Worm (Caenorhabditis elegans) whole organism, L2 larva: ENCODE data around the gene ZK970.8.

Experiments used
- C34F6.9 ChIP-seq: fragments of 150-350 bp; optimal IDR thresholded peaks from 2 replicates; lab custom pipeline; 2014; ENCODE audit warnings: missing biosample characterization, missing genetic modification characterization
- F13H6.1 ChIP-seq: sonication (generic microtip); optimal IDR thresholded peaks from 2 replicates; lab custom pipeline; 2016; ENCODE audit warnings: missing genetic modification characterization, missing compliant biosample characterization
- R02D3.7 ChIP-seq: fragments of 150-350 bp; optimal IDR thresholded peaks from 2 replicates; lab custom pipeline; 2014; ENCODE audit warnings: missing biosample characterization, missing genetic modification characterization
- Y55F3AM.14 ChIP-seq: fragments of 200-800 bp; sonication (Bioruptor generic); optimal IDR thresholded peaks from 2 replicates; lab custom pipeline; 2018; ENCODE audit warnings: mild to moderate bottlenecking, missing genetic modification characterization, missing compliant biosample characterization
- ZK546.5 ChIP-seq: sonication (generic microtip); optimal IDR thresholded peaks from 2 replicates; lab custom pipeline; 2017; ENCODE audit warnings: missing biosample characterization, missing genetic modification characterization
- alr-1 ChIP-seq: fragments of 150-350 bp; optimal IDR thresholded peaks from 2 replicates; lab custom pipeline; 2014; ENCODE audit warnings: missing biosample characterization, missing genetic modification characterization
- blmp-1 ChIP-seq: sonication (generic microtip); optimal IDR thresholded peaks from 2 replicates; lab custom pipeline; 2017; ENCODE audit warnings: missing genetic modification characterization, mild to moderate bottlenecking, missing compliant biosample characterization, antibody characterized with exemption, moderate library complexity; ENCODE audit not compliant: insufficient read depth
- crh-2 ChIP-seq: sonication (generic microtip); optimal IDR thresholded peaks from 2 replicates; lab custom pipeline; 2017; ENCODE audit warnings: missing biosample characterization, missing genetic modification characterization
- egl-27 ChIP-seq: sonication (generic microtip); optimal IDR thresholded peaks from 3 replicates; lab custom pipeline; 2017; ENCODE audit warnings: missing biosample characterization, missing genetic modification reagents, missing genetic modification characterization
- fos-1 ChIP-seq: fragments of 150-350 bp; optimal IDR thresholded peaks from 2 replicates; lab custom pipeline; 2014; ENCODE audit warnings: missing biosample characterization, missing genetic modification characterization
- gmeb-1 ChIP-seq: fragments of 150-350 bp; optimal IDR thresholded peaks from 2 replicates; lab custom pipeline; 2014; ENCODE audit warnings: missing biosample characterization, missing genetic modification characterization
- lin-13 ChIP-seq: fragments of 150-350 bp; optimal IDR thresholded peaks from 2 replicates; lab custom pipeline; 2014; ENCODE audit warnings: missing biosample characterization, missing genetic modification reagents, missing genetic modification characterization
- lin-39 ChIP-seq: fragments of 150-350 bp; optimal IDR thresholded peaks from 2 replicates; lab custom pipeline; 2014; ENCODE audit warnings: missing biosample characterization, missing genetic modification reagents, missing genetic modification characterization
- lsy-2 ChIP-seq, 2 experiments: fragments of 150-350 bp in 1 of 2; sonication (generic microtip) in 1 of 2; optimal IDR thresholded peaks; 2 replicates each; lab custom pipeline; 2014 to 2017; ENCODE audit warnings: missing biosample characterization in 2 of 2, missing genetic modification characterization in 2 of 2
- mab-5 ChIP-seq: fragments of 150-350 bp; optimal IDR thresholded peaks from 2 replicates; lab custom pipeline; 2014; ENCODE audit warnings: missing biosample characterization, missing genetic modification characterization
- mdl-1 ChIP-seq, 2 experiments: fragments of 150-350 bp in 1 of 2; sonication (generic microtip) in 1 of 2; optimal IDR thresholded peaks; 2 replicates each; lab custom pipeline; 2017; ENCODE audit warnings: missing biosample characterization in 2 of 2, missing genetic modification characterization in 2 of 2
- nhr-10 ChIP-seq: sonication (generic microtip); optimal IDR thresholded peaks from 2 replicates; lab custom pipeline; 2017; ENCODE audit warnings: missing biosample characterization, missing genetic modification characterization
- nhr-11 ChIP-seq: fragments of 150-350 bp; optimal IDR thresholded peaks from 2 replicates; lab custom pipeline; 2014; ENCODE audit warnings: missing biosample characterization, missing genetic modification characterization
- nhr-12 ChIP-seq: fragments of 150-350 bp; optimal IDR thresholded peaks from 2 replicates; lab custom pipeline; 2014; ENCODE audit warnings: missing biosample characterization, missing genetic modification characterization
- nhr-129 ChIP-seq: fragments of 150-350 bp; optimal IDR thresholded peaks from 2 replicates; lab custom pipeline; 2014; ENCODE audit warnings: missing biosample characterization, missing genetic modification characterization
- nhr-21 ChIP-seq: fragments of 150-350 bp; optimal IDR thresholded peaks from 2 replicates; lab custom pipeline; 2014; ENCODE audit warnings: missing biosample characterization, missing genetic modification characterization
- nhr-23 ChIP-seq: fragments of 150-350 bp; optimal IDR thresholded peaks from 2 replicates; lab custom pipeline; 2014; ENCODE audit warnings: missing biosample characterization, missing genetic modification reagents, missing genetic modification characterization
- nhr-237 ChIP-seq: fragments of 150-350 bp; optimal IDR thresholded peaks from 2 replicates; lab custom pipeline; 2014; ENCODE audit warnings: missing biosample characterization, missing genetic modification characterization
- nhr-25 ChIP-seq: fragments of 150-350 bp; sonication (generic microtip); optimal IDR thresholded peaks from 3 replicates; lab custom pipeline; 2014; ENCODE audit warnings: missing biosample characterization, missing genetic modification characterization
- peb-1 ChIP-seq: fragments of 150-350 bp; optimal IDR thresholded peaks from 2 replicates; lab custom pipeline; 2014; ENCODE audit warnings: missing biosample characterization, missing genetic modification characterization
- sem-4 ChIP-seq: fragments of 150-350 bp; optimal IDR thresholded peaks from 2 replicates; lab custom pipeline; 2014; ENCODE audit warnings: missing biosample characterization, missing genetic modification reagents, missing genetic modification characterization
- skn-1 ChIP-seq: sonication (generic microtip); optimal IDR thresholded peaks from 2 replicates; lab custom pipeline; 2017; ENCODE audit warnings: missing biosample characterization, missing genetic modification characterization
- sma-3 ChIP-seq: sonication (generic microtip); optimal IDR thresholded peaks from 2 replicates; lab custom pipeline; 2016; ENCODE audit warnings: missing genetic modification reagents, missing genetic modification characterization, missing compliant biosample characterization
- sma-9 ChIP-seq, 2 experiments: fragments of 150-350 bp in 1 of 2; sonication (generic microtip) in 1 of 2; optimal IDR thresholded peaks; 2 replicates each; lab custom pipeline; 2014 to 2016; ENCODE audit warnings: missing genetic modification characterization in 2 of 2, mild to moderate bottlenecking in 1 of 2, missing biosample characterization in 1 of 2, missing compliant biosample characterization in 1 of 2, missing genetic modification reagents in 1 of 2, moderate library complexity in 1 of 2
- unc-39 ChIP-seq: fragments of 150-350 bp; optimal IDR thresholded peaks from 2 replicates; lab custom pipeline; 2014; ENCODE audit warnings: missing biosample characterization, missing genetic modification characterization
- unc-55 ChIP-seq: fragments of 150-350 bp; sonication (generic microtip); optimal IDR thresholded peaks from 3 replicates; lab custom pipeline; 2014; ENCODE audit warnings: missing biosample characterization, missing genetic modification reagents, missing genetic modification characterization
- unc-62 ChIP-seq: fragments of 150-350 bp; optimal IDR thresholded peaks from 2 replicates; lab custom pipeline; 2014; ENCODE audit warnings: missing biosample characterization, missing genetic modification reagents, missing genetic modification characterization
- zag-1 ChIP-seq: fragments of 150-350 bp; optimal IDR thresholded peaks from 2 replicates; lab custom pipeline; 2014; ENCODE audit warnings: missing biosample characterization, missing genetic modification characterization
- ztf-1 ChIP-seq: fragments of 200-800 bp; sonication (Bioruptor generic); conservative IDR thresholded peaks from 2 replicates; pipeline ENCODE4 v1.3.6; 2022; ENCODE audit warnings: missing genetic modification characterization, missing compliant biosample characterization
- ztf-11 ChIP-seq: sonication (generic microtip); optimal IDR thresholded peaks from 2 replicates; lab custom pipeline; 2017; ENCODE audit warnings: missing biosample characterization, missing genetic modification characterization
- ztf-4 ChIP-seq: fragments of 150-350 bp; optimal IDR thresholded peaks from 2 replicates; lab custom pipeline; 2014; ENCODE audit warnings: missing biosample characterization, missing genetic modification characterization

The ZK970.8 gene

ce11 chrII:10284991-10285390, 24.4 kb upstream of the ZK970.8 start:
- TF ChIP-seq lin-39 (tag; lab: Kevin White, UChicago), result no peak
- peak in 1 of 2 experiments; percentile 3 for TF ChIP-seq lsy-2 (tag; optimal IDR thresholded peaks at IDR 0.05; lab: Kevin White, UChicago)
- no peak for TF ChIP-seq ztf-11 (tag; lab: Kevin White, UChicago)
- TF ChIP-seq ZK546.5 (tag; lab: Kevin White, UChicago), result no peak

DNA sequence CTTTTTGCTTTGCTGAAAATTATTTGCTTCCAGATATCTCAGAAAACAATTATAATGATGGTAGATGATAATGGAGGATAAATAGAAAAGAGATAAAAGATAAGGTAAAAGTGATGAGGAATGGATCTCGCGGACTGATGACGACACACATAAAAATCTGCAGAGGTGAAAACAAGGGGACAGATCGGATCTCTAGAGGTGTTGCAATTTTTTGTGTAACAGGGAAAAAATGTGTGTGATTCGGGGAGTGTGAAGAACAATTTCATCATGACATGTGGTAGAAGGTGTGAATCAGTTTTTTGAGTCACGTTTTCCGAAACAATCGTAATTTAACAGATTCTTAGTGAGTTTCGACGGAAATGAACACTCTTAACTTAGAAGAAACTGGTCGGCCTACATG, 20.5 kb upstream of the ZK970.8 start:
- TF ChIP-seq gmeb-1 (tag; lab: Kevin White, UChicago), result no peak
- peak in 1 of 2 experiments; percentile 32 for TF ChIP-seq lsy-2 (tag; optimal IDR thresholded peaks at IDR 0.05; lab: Kevin White, UChicago)
- TF ChIP-seq fos-1, result peak; percentile 22
- TF ChIP-seq alr-1 (tag; lab: Kevin White, UChicago), result no peak
- no peak for TF ChIP-seq blmp-1 (tag; lab: Kevin White, UChicago)
- TF ChIP-seq R02D3.7 (tag; lab: Kevin White, UChicago), result no peak
- peak; percentile 16 for TF ChIP-seq nhr-21 (tag; lab: Kevin White, UChicago)
- TF ChIP-seq F13H6.1 (tag; lab: Kevin White, UChicago), result peak; percentile 16
- TF ChIP-seq C34F6.9 (tag; lab: Kevin White, UChicago), result no peak
- TF ChIP-seq nhr-129 (tag; lab: Kevin White, UChicago), result peak; percentile 79
- no peak for TF ChIP-seq zag-1 (tag; lab: Kevin White, UChicago)
- TF ChIP-seq unc-62, result no peak
- no peak for TF ChIP-seq ztf-4
- TF ChIP-seq mab-5 (tag; lab: Kevin White, UChicago), result no peak

- no peak for TF ChIP-seq gmeb-1 (tag; lab: Kevin White, UChicago)
- TF ChIP-seq mdl-1 (tag; optimal IDR thresholded peaks at IDR 0.05; lab: Kevin White, UChicago), result no peak
- TF ChIP-seq nhr-23 (tag; lab: Kevin White, UChicago), result no peak
- peak; percentile 27 for TF ChIP-seq fos-1
- TF ChIP-seq crh-2 (tag; lab: Kevin White, UChicago), result no peak
- no peak for TF ChIP-seq peb-1 (tag; lab: Kevin White, UChicago)
- TF ChIP-seq nhr-11 (tag; lab: Kevin White, UChicago), result no peak
- no peak for TF ChIP-seq ZK546.5 (tag; lab: Kevin White, UChicago)
- peak; percentile 73 for TF ChIP-seq blmp-1 (tag; lab: Kevin White, UChicago)
- TF ChIP-seq sma-9 (GFP tag; optimal IDR thresholded peaks at IDR 0.05; lab: Kevin White, UChicago), result peak; percentile 88
- TF ChIP-seq sma-9 (tag; optimal IDR thresholded peaks at IDR 0.05; lab: Kevin White, UChicago), result no peak
- no peak for TF ChIP-seq nhr-25 (tag; lab: Kevin White, UChicago)
- TF ChIP-seq Y55F3AM.14 (GFP tag; lab: Kevin White, UChicago), result no peak
- no peak for TF ChIP-seq unc-55 (GFP tag; lab: Kevin White, UChicago)
- TF ChIP-seq nhr-10 (tag; lab: Kevin White, UChicago), result no peak
- peak; percentile 67 for TF ChIP-seq nhr-21 (tag; lab: Kevin White, UChicago)
- TF ChIP-seq R02D3.7 (tag; lab: Kevin White, UChicago), result no peak
- TF ChIP-seq unc-39, result no peak
- TF ChIP-seq sma-3 (GFP tag; lab: Kevin White, UChicago), result peak; percentile 83
- TF ChIP-seq ztf-1 (GFP tag; lab: Robert Waterston, UW), result no peak
- no peak for TF ChIP-seq skn-1 (tag; lab: Kevin White, UChicago)
- no peak for TF ChIP-seq nhr-237
- peak; percentile 20 for TF ChIP-seq egl-27 (tag; lab: Kevin White, UChicago)
These were observed 15.2 kb upstream of the ZK970.8 start for ce11 chrII:10294262-10294661.

DNA sequence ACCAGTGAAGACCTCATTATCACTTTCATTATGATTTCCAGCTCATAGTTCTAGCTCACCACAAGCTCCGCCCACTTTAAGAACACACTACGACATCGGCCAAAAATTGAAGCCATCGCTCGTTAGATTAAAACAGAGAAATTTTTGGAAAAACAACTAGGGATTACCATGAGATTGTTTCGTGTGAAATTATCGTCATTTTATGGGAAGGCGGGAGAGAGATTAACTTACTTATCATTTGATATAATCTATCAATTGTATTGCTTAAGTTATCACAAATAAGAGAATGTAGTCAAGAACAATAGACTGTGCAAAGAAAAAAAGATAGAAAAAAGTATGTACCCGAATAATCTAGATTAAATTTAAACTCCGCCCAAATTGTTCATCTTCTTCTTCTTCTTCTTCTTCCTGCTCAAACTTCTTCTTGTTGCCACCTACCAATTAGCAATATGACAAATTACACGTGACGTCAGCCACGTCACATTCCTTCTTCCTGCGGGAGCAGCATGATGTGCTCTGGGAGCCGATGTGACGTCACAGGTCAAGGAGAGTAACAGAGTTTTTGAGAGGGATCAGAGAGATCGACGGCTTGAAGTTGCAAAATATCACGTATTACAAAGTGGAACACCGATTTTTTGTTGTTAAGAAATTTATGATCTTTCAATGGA, 9.2 kb upstream of the ZK970.8 start, which contains the start of gene nep-26:
Gene nep-26, minus strand, starts transcription at position 51 of the 668 bp plus-strand sequence.
- TF ChIP-seq nhr-129 (tag; lab: Kevin White, UChicago) (peak; percentile 70), nhr-25 (tag; lab: Kevin White, UChicago) (no peak), sma-9 (GFP tag; optimal IDR thresholded peaks at IDR 0.05; lab: Kevin White, UChicago) (peak; percentile 70), sma-9 (tag; optimal IDR thresholded peaks at IDR 0.05; lab: Kevin White, UChicago) (no peak), nhr-12 (tag; lab: Kevin White, UChicago) (no peak), ztf-4 (peak; percentile 83), lsy-2 (tag; optimal IDR thresholded peaks at IDR 0.05; lab: Kevin White, UChicago) (peak in 1 of 2 experiments; percentile 66), sem-4 (peak; percentile 14), R02D3.7 (tag; lab: Kevin White, UChicago) (no peak), crh-2 (tag; lab: Kevin White, UChicago) (peak; percentile 93), ztf-1 (GFP tag; lab: Robert Waterston, UW) (no peak), mab-5 (tag; lab: Kevin White, UChicago) (peak; percentile 62), lin-13 (peak; percentile 24), ztf-11 (tag; lab: Kevin White, UChicago) (no peak), C34F6.9 (tag; lab: Kevin White, UChicago) (peak; percentile 68), F13H6.1 (tag; lab: Kevin White, UChicago) (peak; percentile 70), zag-1 (tag; lab: Kevin White, UChicago) (no peak)
